Fruit fly (Drosophila melanogaster): ENCODE results near the gene CalpB.

CalpB gene

DNA sequence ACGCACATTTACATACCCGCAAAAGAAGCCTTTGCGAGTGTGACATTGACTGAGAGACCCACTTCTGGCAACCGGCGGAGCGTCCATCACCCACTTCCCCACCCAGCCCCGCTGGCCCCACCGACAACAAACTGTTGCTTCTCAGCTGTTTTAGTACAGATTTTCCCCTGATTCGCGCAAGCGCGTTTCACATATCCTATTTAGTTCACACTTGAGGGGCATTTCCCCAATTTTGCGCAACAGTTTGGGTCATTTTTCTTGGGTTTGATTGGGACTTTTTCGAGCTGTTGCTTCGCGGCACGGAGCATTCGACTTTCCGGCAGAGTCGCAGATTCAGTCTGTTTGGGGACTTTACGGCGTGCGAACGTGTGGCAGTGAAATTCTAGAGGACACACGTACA, 38.6 kb downstream of the CalpB start:
- TF ChIP-seq CTCF (optimal IDR thresholded peaks at IDR 0.05) (no peak), CG8478 (optimal IDR thresholded peaks at IDR 0.05) (no peak)
